Fruit fly (Drosophila melanogaster) whole organism, pupa: Measurements from ENCODE around the gene Cep290.
A peak's percentile ranks its signal among the peaks of the same experiment; 100 is the strongest.

ENCODE experiments used
- CG10348 ChIP-seq: fragments of 200-800 bp; sonication (Bioruptor generic); IDR thresholded peaks from 2 replicates; pipeline ENCODE4 v1.3.6; 2022; ENCODE audit warnings: missing biosample characterization, missing genetic modification characterization
- CG12605 ChIP-seq: fragments of 200-800 bp; sonication (Bioruptor generic); IDR thresholded peaks from 2 replicates; pipeline ENCODE4 v1.3.6; 2022; ENCODE audit warnings: missing biosample characterization, missing genetic modification characterization
- CG13204 ChIP-seq: fragments of 200-800 bp; sonication (Bioruptor generic); optimal IDR thresholded peaks from 2 replicates; lab custom pipeline; 2018; ENCODE audit warnings: missing biosample characterization, mild to moderate bottlenecking, missing genetic modification characterization, moderate library complexity
- CG14655 ChIP-seq: fragments of 200-800 bp; sonication (Bioruptor generic); optimal IDR thresholded peaks from 3 replicates; lab custom pipeline; 2017; ENCODE audit warnings: mild to moderate bottlenecking, missing biosample characterization, missing genetic modification reagents, missing genetic modification characterization
- CG15710 ChIP-seq: fragments of 200-800 bp; sonication (Bioruptor generic); optimal IDR thresholded peaks from 2 replicates; lab custom pipeline; 2018; ENCODE audit warnings: missing biosample characterization, mild to moderate bottlenecking, missing genetic modification characterization, moderate library complexity
- CG17806 ChIP-seq: fragments of 200-800 bp; sonication (Bioruptor generic); optimal IDR thresholded peaks from 2 replicates; lab custom pipeline; 2018; ENCODE audit warnings: missing biosample characterization, mild to moderate bottlenecking, missing genetic modification characterization, moderate library complexity
- CG32121 ChIP-seq: fragments of 200-800 bp; sonication (Bioruptor generic); IDR thresholded peaks from 2 replicates; pipeline ENCODE4 v1.3.6; 2022; ENCODE audit warnings: missing biosample characterization, missing genetic modification characterization
- CG34367 ChIP-seq: fragments of 200-800 bp; sonication (Bioruptor generic); optimal IDR thresholded peaks from 2 replicates; lab custom pipeline; 2018; ENCODE audit warnings: missing biosample characterization, mild to moderate bottlenecking, missing genetic modification characterization
- CG4496 ChIP-seq: fragments of 200-800 bp; sonication (Bioruptor generic); IDR thresholded peaks from 3 replicates; pipeline ENCODE4 v1.3.6; 2022; ENCODE audit warnings: missing biosample characterization, missing genetic modification characterization
- CG8159 ChIP-seq: fragments of 200-800 bp; sonication (Bioruptor generic); optimal IDR thresholded peaks from 3 replicates; lab custom pipeline; 2018; ENCODE audit warnings: missing biosample characterization, mild to moderate bottlenecking, missing genetic modification characterization, moderate library complexity
- CG8301 ChIP-seq: fragments of 200-800 bp; sonication (Bioruptor generic); optimal IDR thresholded peaks from 2 replicates; lab custom pipeline; 2018; ENCODE audit warnings: missing biosample characterization, mild to moderate bottlenecking, missing genetic modification characterization
- CG9948 ChIP-seq: fragments of 200-800 bp; sonication (Bioruptor generic); optimal IDR thresholded peaks from 2 replicates; lab custom pipeline; 2018; ENCODE audit warnings: missing biosample characterization, mild to moderate bottlenecking, missing genetic modification characterization, moderate library complexity
- D1 ChIP-seq: fragments of 200-800 bp; sonication (Bioruptor generic); optimal IDR thresholded peaks from 2 replicates; lab custom pipeline; 2018; ENCODE audit warnings: missing biosample characterization, mild to moderate bottlenecking, missing genetic modification characterization, moderate library complexity
- EcR ChIP-seq: fragments of 200-800 bp; sonication (Bioruptor generic); optimal IDR thresholded peaks from 3 replicates; lab custom pipeline; 2019; ENCODE audit warnings: missing biosample characterization, missing genetic modification characterization, mild to moderate bottlenecking, moderate library complexity, missing genetic modification reagents
- Ets98B ChIP-seq: fragments of 200-800 bp; sonication (Bioruptor generic); IDR thresholded peaks from 2 replicates; pipeline ENCODE4 v1.3.6; 2022; ENCODE audit warnings: missing biosample characterization, missing genetic modification characterization
- Pif1A ChIP-seq: fragments of 200-800 bp; sonication (Bioruptor generic); optimal IDR thresholded peaks from 3 replicates; lab custom pipeline; 2016; ENCODE audit warnings: missing biosample characterization, missing genetic modification characterization
- Pif1B ChIP-seq: fragments of 200-800 bp; sonication (Bioruptor generic); optimal IDR thresholded peaks from 3 replicates; lab custom pipeline; 2016; ENCODE audit warnings: missing biosample characterization, missing genetic modification characterization
- Snoo ChIP-seq: fragments of 200-800 bp; sonication (Bioruptor generic); optimal IDR thresholded peaks from 3 replicates; lab custom pipeline; 2017; ENCODE audit warnings: missing biosample characterization, mild to moderate bottlenecking, missing genetic modification characterization, inconsistent platforms
- fd96Ca ChIP-seq: fragments of 200-800 bp; sonication (Bioruptor generic); IDR thresholded peaks from 3 replicates; pipeline ENCODE4 v1.3.6; 2022; ENCODE audit warnings: missing biosample characterization, missing genetic modification characterization
- gl ChIP-seq: fragments of 200-800 bp; sonication (Bioruptor generic); optimal IDR thresholded peaks from 2 replicates; lab custom pipeline; 2018; ENCODE audit warnings: missing biosample characterization, mild to moderate bottlenecking, missing genetic modification characterization
- rn ChIP-seq: fragments of 200-800 bp; sonication (Bioruptor generic); IDR thresholded peaks from 2 replicates; pipeline ENCODE4 v1.3.6; 2022; ENCODE audit warnings: missing biosample characterization, missing genetic modification characterization

Cep290 gene

DNA sequence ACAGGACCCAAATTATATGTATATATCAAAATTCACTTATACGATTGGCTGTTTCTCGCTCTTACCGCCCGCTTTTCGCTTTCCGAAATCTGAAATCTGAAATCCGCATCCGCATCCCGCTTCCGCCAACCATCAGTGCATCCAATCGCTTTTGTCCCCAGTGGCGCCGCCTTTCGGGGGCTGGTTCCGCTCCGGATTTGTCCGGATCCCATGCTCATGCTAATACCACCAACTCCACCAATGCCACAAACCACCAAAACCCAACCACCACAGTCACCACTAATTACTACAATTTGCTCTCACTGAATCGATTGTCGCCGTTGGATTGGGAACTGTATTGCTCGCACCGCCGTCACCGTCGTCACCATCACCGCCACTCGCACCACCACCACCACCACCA lies 25.1 kb downstream of the Cep290 start:
- TF ChIP-seq CG32121 (GFP tag; lab: Robert Waterston, UW) (no peak), Ets98B (no peak), Snoo (tag; lab: Kevin White, UChicago) (no peak), CG14655 (GFP tag; lab: Kevin White, UChicago) (no peak), CG8301 (tag; lab: Kevin White, UChicago) (no peak), CG10348 (GFP tag; lab: Robert Waterston, UW) (no peak), Pif1A (GFP tag; lab: Kevin White, UChicago) (no peak), CG9948 (tag; lab: Kevin White, UChicago) (no peak), CG12605 (GFP tag; lab: Robert Waterston, UW) (no peak), fd96Ca (no peak)

DNA sequence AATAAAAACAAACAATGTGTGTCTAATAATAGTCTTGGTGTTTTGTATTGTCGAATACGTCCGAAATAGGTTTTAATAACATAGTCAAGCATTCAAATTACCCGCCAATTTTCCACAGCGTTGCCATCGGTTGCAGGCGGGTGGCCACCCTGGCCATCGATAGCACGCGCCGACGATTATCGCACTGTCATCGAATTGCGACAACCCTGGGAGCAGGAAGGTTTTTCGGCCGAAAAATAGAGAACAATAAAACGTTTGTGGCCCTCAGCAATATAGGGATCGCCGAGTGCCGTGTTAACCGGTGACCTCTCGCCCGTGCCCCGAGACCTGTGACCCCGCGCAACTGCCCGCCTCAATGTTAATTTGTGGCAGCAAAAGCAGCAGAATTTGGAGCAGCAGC lies 28.0 kb downstream of the Cep290 start, which contains the start of gene Usp10:
TSS of gene Usp10 (plus strand) at position 187 of the 400 bp plus-strand sequence.
- TF ChIP-seq D1 (no peak), CG8301 (tag; lab: Kevin White, UChicago) (no peak), EcR (peak; percentile 6), CG14655 (GFP tag; lab: Kevin White, UChicago) (no peak), CG34367 (tag; lab: Kevin White, UChicago) (no peak), Snoo (tag; lab: Kevin White, UChicago) (no peak)

DNA sequence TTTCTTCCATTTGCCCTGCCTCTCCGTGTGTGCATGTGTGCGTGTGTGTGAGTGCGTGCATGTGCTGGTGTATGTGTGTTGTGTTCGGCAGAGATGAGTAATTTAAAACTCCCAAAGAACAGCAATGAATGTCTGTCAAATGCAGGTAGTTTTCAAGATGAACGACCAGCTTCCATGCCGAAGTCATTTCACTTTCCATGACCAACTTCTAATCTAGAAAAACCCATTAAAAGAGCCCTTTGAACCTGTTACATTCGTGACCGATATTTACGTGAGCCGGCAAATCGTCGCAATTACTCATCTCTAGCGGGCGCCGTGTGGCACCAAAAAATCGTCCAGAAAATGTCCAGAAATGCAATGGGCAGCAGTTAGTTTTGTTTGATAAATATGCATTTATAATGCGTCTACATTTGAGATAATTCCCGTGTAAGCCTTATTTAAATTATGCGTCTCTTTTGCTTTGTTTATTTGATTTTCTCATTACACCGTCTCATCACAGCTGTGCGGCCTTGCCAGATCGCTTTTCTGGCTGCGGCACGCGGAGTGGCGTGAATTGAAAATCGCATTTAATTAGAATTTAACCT lies 28.8 kb downstream of the Cep290 start:
- TF ChIP-seq Pif1B (GFP tag; lab: Kevin White, UChicago) (no peak), CG14655 (GFP tag; lab: Kevin White, UChicago) (peak; percentile 39), CG4496 (GFP tag; lab: Robert Waterston, UW) (peak; percentile 53; the same call in 2 of the 3 replicates), CG15710 (tag; lab: Kevin White, UChicago) (peak; percentile 44), CG12605 (GFP tag; lab: Robert Waterston, UW) (no peak), CG34367 (tag; lab: Kevin White, UChicago) (peak; percentile 39), fd96Ca (peak; percentile 65; the same call in 1 of the 3 replicates), CG8159 (tag; lab: Kevin White, UChicago) (peak; percentile 36), CG17806 (tag; lab: Kevin White, UChicago) (peak; percentile 17), CG32121 (GFP tag; lab: Robert Waterston, UW) (peak; percentile 19; the same call in 1 of the 2 replicates), D1 (no peak), gl (tag; lab: Kevin White, UChicago) (no peak), Snoo (tag; lab: Kevin White, UChicago) (peak; percentile 22), Pif1A (GFP tag; lab: Kevin White, UChicago) (peak; percentile 34), CG13204 (GFP tag; lab: Kevin White, UChicago) (no peak), CG9948 (tag; lab: Kevin White, UChicago) (peak; percentile 29), EcR (no peak), rn (GFP tag; lab: Robert Waterston, UW) (0 out of 2 replicates have a peak, but pooled peaks have one; percentile 41), CG10348 (GFP tag; lab: Robert Waterston, UW) (no peak), CG8301 (tag; lab: Kevin White, UChicago) (peak; percentile 9), Ets98B (0 out of 2 replicates have a peak, but pooled peaks have one; percentile 8)
- TF ChIP-seq, all 21 proteins: peak for 14

DNA sequence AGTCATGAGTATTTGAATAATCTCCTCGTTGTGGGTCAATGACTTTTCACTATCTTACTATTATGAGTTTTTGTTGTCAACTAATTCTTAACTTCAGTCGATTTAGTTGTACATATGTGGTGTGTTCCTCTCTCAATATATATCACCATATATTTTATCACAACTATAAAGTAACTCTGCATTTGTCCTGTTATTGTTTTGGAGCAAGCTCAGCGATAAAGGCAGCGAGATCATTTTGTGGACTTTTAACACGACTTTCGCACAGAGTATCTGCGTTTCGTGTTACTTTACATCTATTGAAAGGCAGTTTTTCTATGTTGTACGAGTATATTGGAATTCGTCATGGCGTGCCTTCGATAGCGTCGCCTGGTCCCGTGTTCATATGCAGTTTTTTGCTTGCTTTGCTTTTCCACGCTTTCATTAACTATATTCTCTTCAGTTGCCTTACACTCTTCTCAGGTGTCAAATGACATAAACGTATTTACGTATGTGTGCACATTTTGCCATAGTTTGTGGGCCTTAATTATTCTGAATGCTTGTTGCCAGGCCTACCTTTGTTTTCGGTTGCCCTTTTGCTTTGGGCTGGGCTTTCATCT lies 31.8 kb downstream of the Cep290 start:
- TF ChIP-seq fd96Ca (peak; percentile 47; the same call in 1 of the 3 replicates), CG14655 (GFP tag; lab: Kevin White, UChicago) (peak; percentile 52), CG4496 (GFP tag; lab: Robert Waterston, UW) (0 out of 3 replicates have a peak, but pooled peaks have one; percentile 34), Snoo (tag; lab: Kevin White, UChicago) (no peak), EcR (peak; percentile 14), CG13204 (GFP tag; lab: Kevin White, UChicago) (no peak), Ets98B (peak; percentile 21; the same call in 1 of the 2 replicates), CG8301 (tag; lab: Kevin White, UChicago) (peak; percentile 53)

DNA sequence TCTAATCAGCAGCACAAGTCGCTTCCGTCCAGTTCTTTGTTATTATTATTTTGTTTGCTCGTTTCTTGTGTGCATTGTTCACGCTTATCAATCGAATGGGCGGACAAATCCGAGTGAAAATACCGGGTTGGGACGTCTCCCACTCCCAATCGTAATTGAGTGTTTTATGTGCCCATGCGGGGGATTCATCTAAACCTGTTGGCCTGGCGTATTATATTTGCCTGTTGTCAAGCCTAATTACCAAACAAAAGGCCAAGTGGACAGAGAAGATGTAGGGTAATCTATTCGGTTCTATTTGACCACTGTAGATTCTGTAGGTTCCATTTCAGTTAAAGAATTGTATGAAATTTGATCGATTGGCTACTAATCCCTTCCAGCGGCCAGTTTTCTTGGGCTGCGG lies 32.4 kb downstream of the Cep290 start:
- no peak for TF ChIP-seq D1
- TF ChIP-seq fd96Ca = 0 out of 3 replicates have a peak, but pooled peaks have one; percentile 2
- no peak for TF ChIP-seq CG17806 (tag; lab: Kevin White, UChicago)

DNA sequence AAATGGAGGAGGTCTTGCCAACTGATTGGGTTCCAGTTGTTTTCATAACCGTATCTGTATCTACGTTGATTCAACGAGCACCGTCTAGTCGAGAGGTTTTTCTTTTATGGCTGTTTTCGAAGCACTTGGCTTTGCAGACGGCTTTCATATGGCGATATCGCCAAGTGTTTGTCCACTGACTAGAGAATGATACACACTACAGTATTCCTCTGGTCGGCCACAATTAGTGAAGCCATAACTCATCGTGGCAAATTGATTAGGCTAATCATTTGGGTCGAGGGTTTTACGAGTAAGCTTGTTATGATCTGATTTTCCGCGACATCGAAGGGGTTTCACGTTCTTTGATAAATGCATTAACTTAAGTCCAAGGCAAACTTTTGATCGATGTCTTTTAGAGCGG lies 32.9 kb downstream of the Cep290 start:
- no peak for TF ChIP-seq CG32121 (GFP tag; lab: Robert Waterston, UW)
- TF ChIP-seq CG9948 (tag; lab: Kevin White, UChicago) = no peak
- TF ChIP-seq CG13204 (GFP tag; lab: Kevin White, UChicago) = no peak
- no peak for TF ChIP-seq CG34367 (tag; lab: Kevin White, UChicago)
- no peak for TF ChIP-seq CG14655 (GFP tag; lab: Kevin White, UChicago)
- no peak for TF ChIP-seq CG8159 (tag; lab: Kevin White, UChicago)
- TF ChIP-seq Ets98B = no peak
- TF ChIP-seq CG17806 (tag; lab: Kevin White, UChicago) = no peak
- no peak for TF ChIP-seq CG8301 (tag; lab: Kevin White, UChicago)
- TF ChIP-seq CG4496 (GFP tag; lab: Robert Waterston, UW) = no peak
- TF ChIP-seq EcR = no peak
- TF ChIP-seq CG12605 (GFP tag; lab: Robert Waterston, UW) = no peak
- no peak for TF ChIP-seq D1
- TF ChIP-seq rn (GFP tag; lab: Robert Waterston, UW) = no peak
